Fruit fly (Drosophila melanogaster): Measurements from ENCODE around the gene Gr68a.

Gr68a gene

dm6 chr3L:11707978-11708632, 43.0 kb upstream of the Gr68a start, which contains the start of gene CG11658 (continued):
- TF ChIP-seq Dp (GFP tag; optimal IDR thresholded peaks at IDR 0.05), result peak; percentile 84
- peak; percentile 37; the same call in 1 of the 3 replicates for TF ChIP-seq zfh1 (GFP tag; IDR thresholded peaks at IDR 0.05)
- peak; percentile 26 for TF ChIP-seq Max (GFP tag; optimal IDR thresholded peaks at IDR 0.05)
- TF ChIP-seq E2f1 (GFP tag; IDR thresholded peaks at IDR 0.05), result no peak
- TF ChIP-seq Hr78 (GFP tag; optimal IDR thresholded peaks at IDR 0.05), result peak in 1 of 2 experiments; percentile 25
- TF ChIP-seq Fer1 (GFP tag; optimal IDR thresholded peaks at IDR 0.05), result peak; percentile 7
- TF ChIP-seq CG10267 (tag; optimal IDR thresholded peaks at IDR 0.05), result no peak
- TF ChIP-seq tna (GFP tag; IDR thresholded peaks at IDR 0.05; ENCODE audit: partially characterized antibody), result no peak
- TF ChIP-seq lilli (GFP tag; optimal IDR thresholded peaks at IDR 0.05), result peak; percentile 0
- TF ChIP-seq CG6854 (GFP tag; optimal IDR thresholded peaks at IDR 0.05), result peak; percentile 35
- 0 out of 2 replicates have a peak, but pooled peaks have one; percentile 9 for TF ChIP-seq CG5953 (GFP tag; IDR thresholded peaks at IDR 0.05)
- no peak for TF ChIP-seq ara (GFP tag; IDR thresholded peaks at IDR 0.05)
- no peak for TF ChIP-seq pan (optimal IDR thresholded peaks at IDR 0.05)
- TF ChIP-seq pan (GFP tag; optimal IDR thresholded peaks at IDR 0.05 in 1 of 2, IDR thresholded peaks at IDR 0.05 in 1 of 2), result peak in 1 of 2 experiments; percentile 19
- TF ChIP-seq kni (GFP tag; optimal IDR thresholded peaks at IDR 0.05), result peak; percentile 57
- peak; percentile 54 for TF ChIP-seq exex (tag; optimal IDR thresholded peaks at IDR 0.05)
- no peak for TF ChIP-seq CG8290 (GFP tag; optimal IDR thresholded peaks at IDR 0.05)
- peak in 1 of 2 experiments; percentile 39 for TF ChIP-seq CG8290 (tag; optimal IDR thresholded peaks at IDR 0.05)
- TF ChIP-seq CG6765 (GFP tag; optimal IDR thresholded peaks at IDR 0.05), result no peak
- no peak for TF ChIP-seq ind (GFP tag; optimal IDR thresholded peaks at IDR 0.05)
- TF ChIP-seq yki (optimal IDR thresholded peaks at IDR 0.05), result no peak
- peak; percentile 13 for TF ChIP-seq CG7556 (GFP tag; optimal IDR thresholded peaks at IDR 0.05)
- TF ChIP-seq CG15514 (GFP tag; optimal IDR thresholded peaks at IDR 0.05), result no peak
- TF ChIP-seq kah (GFP tag; optimal IDR thresholded peaks at IDR 0.05), result peak; percentile 13
- peak; percentile 46; the same call in 1 of the 3 replicates for TF ChIP-seq Doc3 (GFP tag; IDR thresholded peaks at IDR 0.05; ENCODE audit: partially characterized antibody)
- no peak for TF ChIP-seq CG6272 (GFP tag; IDR thresholded peaks at IDR 0.05)
- peak; percentile 34 for TF ChIP-seq CG30403 (GFP tag; optimal IDR thresholded peaks at IDR 0.05)
- TF ChIP-seq nau (GFP tag; optimal IDR thresholded peaks at IDR 0.05), result peak; percentile 43
- TF ChIP-seq maf-S (GFP tag; optimal IDR thresholded peaks at IDR 0.05), result no peak
- no peak for TF ChIP-seq CG15696 (tag; optimal IDR thresholded peaks at IDR 0.05)
- no peak for TF ChIP-seq kay (GFP tag; optimal IDR thresholded peaks at IDR 0.05)
- TF ChIP-seq slbo (GFP tag; IDR thresholded peaks at IDR 0.05), result no peak
- TF ChIP-seq Scr (GFP tag; IDR thresholded peaks at IDR 0.05; ENCODE audit: partially characterized antibody), result no peak
- no peak for TF ChIP-seq CG9876 (GFP tag; optimal IDR thresholded peaks at IDR 0.05)
- TF ChIP-seq en (GFP tag; optimal IDR thresholded peaks at IDR 0.05), result no peak
- peak; percentile 82 for TF ChIP-seq Jarid2 (GFP tag; optimal IDR thresholded peaks at IDR 0.05)
- no peak for TF ChIP-seq HmgZ (tag; optimal IDR thresholded peaks at IDR 0.05)
- TF ChIP-seq pum (GFP tag; optimal IDR thresholded peaks at IDR 0.05), result no peak
- peak; percentile 58 for TF ChIP-seq seq (GFP tag; IDR thresholded peaks at IDR 0.05)
- no peak for TF ChIP-seq CG4424 (GFP tag; optimal IDR thresholded peaks at IDR 0.05)
- peak; percentile 8 for TF ChIP-seq HmgD (GFP tag; optimal IDR thresholded peaks at IDR 0.05)
- TF ChIP-seq ase (GFP tag; IDR thresholded peaks at IDR 0.05), result 0 out of 3 replicates have a peak, but pooled peaks have one; percentile 5
- TF ChIP-seq abd-A (tag; optimal IDR thresholded peaks at IDR 0.05), result peak; percentile 95
- TF ChIP-seq Dll (GFP tag; IDR thresholded peaks at IDR 0.05; ENCODE audit: partially characterized antibody), result peak; percentile 52; the same call in 1 of the 4 replicates
- peak; percentile 22 for TF ChIP-seq CG11398 (GFP tag; optimal IDR thresholded peaks at IDR 0.05)
- TF ChIP-seq CG17328 (GFP tag; IDR thresholded peaks at IDR 0.05), result peak; percentile 4; the same call in 1 of the 2 replicates
- no peak for TF ChIP-seq pho (GFP tag; optimal IDR thresholded peaks at IDR 0.05)
- no peak for TF ChIP-seq ems (GFP tag; optimal IDR thresholded peaks at IDR 0.05)
- TF ChIP-seq CG13123 (GFP tag; optimal IDR thresholded peaks at IDR 0.05), result no peak
- TF ChIP-seq D (optimal IDR thresholded peaks at IDR 0.05), result no peak
- no peak for TF ChIP-seq D (GFP tag; optimal IDR thresholded peaks at IDR 0.05)

All from whole organism, embryonic.